Fruit fly (Drosophila melanogaster): ENCODE measurements around the gene CG12099.

CG12099 gene

dm6 chr3L:1546349-1547116, 11.8 kb downstream of the CG12099 start (continued):
- TF ChIP-seq NfI (GFP tag; optimal IDR thresholded peaks at IDR 0.05) (no peak), CG1792 (GFP tag; optimal IDR thresholded peaks at IDR 0.05) (peak; percentile 12), CG15479 (GFP tag; optimal IDR thresholded peaks at IDR 0.05) (peak; percentile 52), ac (GFP tag; optimal IDR thresholded peaks at IDR 0.05) (no peak), CHES-1-like (GFP tag; optimal IDR thresholded peaks at IDR 0.05) (peak; percentile 29), CG34376 (GFP tag; optimal IDR thresholded peaks at IDR 0.05) (peak; percentile 46), Blimp-1 (GFP tag; optimal IDR thresholded peaks at IDR 0.05) (peak; percentile 19), CG2678 (tag; optimal IDR thresholded peaks at IDR 0.05) (peak; percentile 0), caup (GFP tag; optimal IDR thresholded peaks at IDR 0.05; ENCODE audit: severe bottlenecking) (no peak), her (GFP tag; optimal IDR thresholded peaks at IDR 0.05) (no peak), onecut (GFP tag; IDR thresholded peaks at IDR 0.05) (peak; percentile 98), kni (GFP tag; optimal IDR thresholded peaks at IDR 0.05) (peak; percentile 99), corto (GFP tag; optimal IDR thresholded peaks at IDR 0.05) (no peak), nom (GFP tag; optimal IDR thresholded peaks at IDR 0.05) (peak; percentile 71), CG32767 (GFP tag; IDR thresholded peaks at IDR 0.05) (no peak), dm (GFP tag; optimal IDR thresholded peaks at IDR 0.05) (peak; percentile 42), CG7987 (GFP tag; optimal IDR thresholded peaks at IDR 0.05) (peak; percentile 43), CG6765 (GFP tag; optimal IDR thresholded peaks at IDR 0.05) (peak; percentile 39), ftz-f1 (GFP tag; optimal IDR thresholded peaks at IDR 0.05) (peak; percentile 24), CG12071 (GFP tag; optimal IDR thresholded peaks at IDR 0.05) (peak; percentile 5), sob (GFP tag; IDR thresholded peaks at IDR 0.05) (no peak), CG17568 (GFP tag; optimal IDR thresholded peaks at IDR 0.05) (peak; percentile 17), CrebB (tag; optimal IDR thresholded peaks at IDR 0.05) (peak; percentile 15), amos (GFP tag; IDR thresholded peaks at IDR 0.05; ENCODE audit: partially characterized antibody) (no peak), fru (optimal IDR thresholded peaks at IDR 0.05) (no peak), sens (GFP tag) (peak; percentile 82), crol (GFP tag; IDR thresholded peaks at IDR 0.05) (peak; percentile 66; the same call in 1 of the 2 replicates), cwo (GFP tag; optimal IDR thresholded peaks at IDR 0.05) (peak; percentile 76), CG5180 (GFP tag; optimal IDR thresholded peaks at IDR 0.05) (peak; percentile 14), Nf-YA (GFP tag; IDR thresholded peaks at IDR 0.05) (no peak), ci (GFP tag; IDR thresholded peaks at IDR 0.05) (peak; percentile 36; the same call in 1 of the 3 replicates), p53 (GFP tag; optimal IDR thresholded peaks at IDR 0.05) (peak; percentile 95), CG11398 (GFP tag; optimal IDR thresholded peaks at IDR 0.05) (no peak), rib (GFP tag; IDR thresholded peaks at IDR 0.05) (peak; percentile 50; the same call in 1 of the 2 replicates), Dbx (GFP tag; IDR thresholded peaks at IDR 0.05) (0 out of 3 replicates have a peak, but pooled peaks have one; percentile 1), CG32532 (GFP tag; IDR thresholded peaks at IDR 0.05) (0 out of 2 replicates have a peak, but pooled peaks have one; percentile 4), CG12769 (tag; optimal IDR thresholded peaks at IDR 0.05) (peak; percentile 20), bsh (GFP tag; optimal IDR thresholded peaks at IDR 0.05) (peak in 1 of 2 experiments; percentile 47), zen2 (GFP tag; IDR thresholded peaks at IDR 0.05; ENCODE audit: partially characterized antibody) (peak; percentile 63; the same call in 1 of the 3 replicates), C15 (GFP tag; IDR thresholded peaks at IDR 0.05) (no peak), kah (GFP tag; optimal IDR thresholded peaks at IDR 0.05) (peak; percentile 53), sens-2 (GFP tag; IDR thresholded peaks at IDR 0.05) (0 out of 2 replicates have a peak, but pooled peaks have one; percentile 5), gcm2 (GFP tag; optimal IDR thresholded peaks at IDR 0.05) (no peak), CG2889 (GFP tag; IDR thresholded peaks at IDR 0.05) (no peak), schlank (tag; optimal IDR thresholded peaks at IDR 0.05) (peak; percentile 10), CG9437 (GFP tag; optimal IDR thresholded peaks at IDR 0.05) (peak; percentile 84), CG4617 (GFP tag; optimal IDR thresholded peaks at IDR 0.05; ENCODE audit: borderline replicate concordance) (peak; percentile 39), Ets65A (GFP tag) (peak; percentile 70)
